Worm (Caenorhabditis elegans) whole organism, L3 larva: ENCODE data around the gene dohh-1.

Experiments
- ceh-82 ChIP-seq: fragments of 150-350 bp; optimal IDR thresholded peaks from 2 replicates; lab custom pipeline; 2014; ENCODE audit warnings: missing biosample characterization, missing genetic modification characterization
- fkh-10 ChIP-seq: sonication (generic microtip); optimal IDR thresholded peaks from 2 replicates; lab custom pipeline; 2017; ENCODE audit warnings: missing biosample characterization, missing genetic modification reagents, missing genetic modification characterization
- mdl-1 ChIP-seq: fragments of 150-350 bp; optimal IDR thresholded peaks from 2 replicates; lab custom pipeline; 2014; ENCODE audit warnings: missing biosample characterization, missing genetic modification characterization
- nhr-11 ChIP-seq: fragments of 150-350 bp; optimal IDR thresholded peaks from 2 replicates; lab custom pipeline; 2014; ENCODE audit warnings: missing biosample characterization, missing genetic modification characterization
- nhr-237 ChIP-seq: fragments of 150-350 bp; optimal IDR thresholded peaks from 2 replicates; lab custom pipeline; 2014; ENCODE audit warnings: missing biosample characterization, missing genetic modification characterization
- ztf-4 ChIP-seq: fragments of 150-350 bp; optimal IDR thresholded peaks from 2 replicates; lab custom pipeline; 2014; ENCODE audit warnings: missing biosample characterization, missing genetic modification characterization

DNA sequence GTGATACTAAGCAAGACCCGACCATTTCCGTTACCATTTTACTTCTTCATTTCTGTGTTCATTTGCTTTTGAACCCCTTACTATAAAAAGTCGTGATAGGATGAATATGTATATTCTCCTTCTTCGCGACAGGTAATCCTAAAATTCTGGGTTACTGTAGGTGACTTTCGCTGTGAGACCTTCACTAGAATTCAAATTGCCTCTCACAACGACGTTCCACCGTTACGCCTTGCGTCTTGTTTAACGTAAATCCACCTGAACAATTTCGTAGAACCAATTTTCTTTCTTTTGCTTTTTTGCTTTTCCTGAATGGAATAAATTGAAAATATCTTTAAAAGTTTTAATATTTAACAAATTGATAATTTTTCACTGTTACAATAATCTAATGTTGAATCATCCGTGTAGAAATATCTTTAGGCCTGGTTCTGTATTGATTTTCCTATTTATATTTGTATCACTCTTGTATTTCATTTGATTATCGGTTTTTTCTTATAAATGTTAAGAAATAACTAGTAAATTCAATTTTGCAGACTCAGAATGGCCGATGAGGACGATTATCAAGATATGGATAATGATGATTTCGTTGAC, 818 bp upstream of the dohh-1 start, which contains the start of gene rpb-6:
- no peak for TF ChIP-seq mdl-1 (tag; lab: Kevin White, UChicago)
- no peak for TF ChIP-seq fkh-10 (GFP tag; lab: Kevin White, UChicago)
- TF ChIP-seq nhr-11 (tag; lab: Kevin White, UChicago), result no peak
- TF ChIP-seq nhr-237 (tag; lab: Kevin White, UChicago), result no peak
- no peak for TF ChIP-seq ztf-4 (tag; lab: Kevin White, UChicago)
- TF ChIP-seq ceh-82 (tag; lab: Kevin White, UChicago), result no peak
